Fruit fly (Drosophila melanogaster) whole organism, prepupa: Measurements from ENCODE around the gene Cpr23B.

Source experiments
- Blimp-1 ChIP-seq: fragments of 200-800 bp; sonication (Bioruptor generic); optimal IDR thresholded peaks from 3 replicates; lab custom pipeline; 2017; ENCODE audit warnings: missing biosample characterization, missing genetic modification characterization, mild to moderate bottlenecking, moderate library complexity, missing genetic modification reagents
- CG10631 ChIP-seq: fragments of 200-800 bp; sonication (Bioruptor generic); optimal IDR thresholded peaks from 2 replicates; lab custom pipeline; 2016; ENCODE audit warnings: missing biosample characterization, missing genetic modification characterization
- CG10669 ChIP-seq: fragments of 200-800 bp; sonication (Bioruptor generic); optimal IDR thresholded peaks from 3 replicates; lab custom pipeline; 2018; ENCODE audit warnings: missing biosample characterization, mild to moderate bottlenecking, missing genetic modification characterization, moderate library complexity
- CG11902 ChIP-seq: fragments of 200-800 bp; sonication (Bioruptor generic); optimal IDR thresholded peaks from 3 replicates; lab custom pipeline; 2016; ENCODE audit warnings: missing biosample characterization, missing genetic modification characterization
- CG15336 ChIP-seq: fragments of 200-800 bp; sonication (Bioruptor generic); IDR thresholded peaks from 2 replicates; pipeline ENCODE4 v1.3.6; 2022; ENCODE audit warnings: missing biosample characterization, missing genetic modification characterization
- CG1621 ChIP-seq: fragments of 200-800 bp; sonication (Bioruptor generic); optimal IDR thresholded peaks from 3 replicates; lab custom pipeline; 2018; ENCODE audit warnings: missing biosample characterization, mild to moderate bottlenecking, missing genetic modification characterization
- CG16779 ChIP-seq: fragments of 200-800 bp; sonication (Bioruptor generic); optimal IDR thresholded peaks from 3 replicates; lab custom pipeline; 2017; ENCODE audit warnings: missing biosample characterization, mild to moderate bottlenecking, missing genetic modification characterization
- CG31627 ChIP-seq: fragments of 200-800 bp; sonication (Bioruptor generic); optimal IDR thresholded peaks from 3 replicates; lab custom pipeline; 2016; ENCODE audit warnings: missing biosample characterization, missing genetic modification characterization
- CG32006 ChIP-seq: fragments of 200-800 bp; sonication (Bioruptor generic); optimal IDR thresholded peaks from 3 replicates; lab custom pipeline; 2017; ENCODE audit warnings: missing biosample characterization, mild to moderate bottlenecking, missing genetic modification characterization
- CG34406 ChIP-seq: fragments of 200-800 bp; sonication (Bioruptor generic); optimal IDR thresholded peaks from 3 replicates; lab custom pipeline; 2016; ENCODE audit warnings: missing biosample characterization, missing genetic modification characterization
- CG3919 ChIP-seq: fragments of 200-800 bp; sonication (Bioruptor generic); optimal IDR thresholded peaks from 3 replicates; lab custom pipeline; 2016; ENCODE audit warnings: missing biosample characterization, missing genetic modification characterization
- CG4318 ChIP-seq: fragments of 200-800 bp; sonication (Bioruptor generic); optimal IDR thresholded peaks from 3 replicates; lab custom pipeline; 2017; ENCODE audit warnings: missing biosample characterization, mild to moderate bottlenecking, missing genetic modification characterization
- CG6163 ChIP-seq: fragments of 200-800 bp; sonication (Bioruptor generic); IDR thresholded peaks from 3 replicates; pipeline ENCODE4 v1.3.6; 2022; ENCODE audit warnings: missing biosample characterization, missing genetic modification characterization
- CG6276 ChIP-seq: fragments of 200-800 bp; sonication (Bioruptor generic); optimal IDR thresholded peaks from 2 replicates; lab custom pipeline; 2017; ENCODE audit warnings: missing biosample characterization, mild to moderate bottlenecking, missing genetic modification characterization
- CG6808 ChIP-seq: fragments of 200-800 bp; sonication (Bioruptor generic); optimal IDR thresholded peaks from 3 replicates; lab custom pipeline; 2017; ENCODE audit warnings: missing biosample characterization, missing genetic modification characterization, mild to moderate bottlenecking, moderate library complexity, missing genetic modification reagents
- CG6854 ChIP-seq: fragments of 200-800 bp; sonication (Bioruptor generic); optimal IDR thresholded peaks from 2 replicates; lab custom pipeline; 2017; ENCODE audit warnings: missing biosample characterization, mild to moderate bottlenecking, missing genetic modification characterization
- CG7368 ChIP-seq: fragments of 200-800 bp; sonication (Bioruptor generic); optimal IDR thresholded peaks from 3 replicates; lab custom pipeline; 2016; ENCODE audit warnings: missing biosample characterization, missing genetic modification characterization
- CG8319 ChIP-seq: fragments of 200-800 bp; sonication (Bioruptor generic); optimal IDR thresholded peaks from 3 replicates; lab custom pipeline; 2016; ENCODE audit warnings: missing biosample characterization, missing genetic modification characterization
- CG8632 ChIP-seq: fragments of 200-800 bp; sonication (Bioruptor generic); optimal IDR thresholded peaks from 3 replicates; lab custom pipeline; 2016; ENCODE audit warnings: missing biosample characterization, missing genetic modification characterization
- CG9139 ChIP-seq: fragments of 200-800 bp; sonication (Bioruptor generic); optimal IDR thresholded peaks from 3 replicates; lab custom pipeline; 2017; ENCODE audit warnings: missing biosample characterization, mild to moderate bottlenecking, missing genetic modification characterization
- Eip75B ChIP-seq: fragments of 200-800 bp; sonication (Bioruptor generic); optimal IDR thresholded peaks from 3 replicates; lab custom pipeline; 2016; ENCODE audit warnings: missing biosample characterization, missing genetic modification characterization
- Eip78C ChIP-seq: fragments of 200-800 bp; sonication (Bioruptor generic); peaks from one replicate; lab custom pipeline; 2016; ENCODE audit warnings: missing biosample characterization, missing genetic modification characterization
- Ets96B ChIP-seq: fragments of 200-800 bp; optimal IDR thresholded peaks from 2 replicates; lab custom pipeline; 2019; ENCODE audit warnings: missing biosample characterization, mild to moderate bottlenecking, missing genetic modification characterization, moderate library complexity
- Hr39 ChIP-seq: fragments of 200-800 bp; sonication (Bioruptor generic); optimal IDR thresholded peaks from 2 replicates; lab custom pipeline; 2016; ENCODE audit warnings: missing biosample characterization, missing genetic modification characterization
- Hr4 ChIP-seq: fragments of 200-800 bp; sonication (Bioruptor generic); optimal IDR thresholded peaks from 3 replicates; lab custom pipeline; 2016; ENCODE audit warnings: missing biosample characterization, missing genetic modification characterization
- Lpt ChIP-seq: fragments of 200-800 bp; sonication (Bioruptor generic); optimal IDR thresholded peaks from 3 replicates; lab custom pipeline; 2016; ENCODE audit warnings: missing biosample characterization, missing genetic modification characterization
- Met ChIP-seq: fragments of 200-800 bp; sonication (Bioruptor generic); optimal IDR thresholded peaks from 3 replicates; lab custom pipeline; 2016; ENCODE audit warnings: missing biosample characterization, missing genetic modification characterization
- OdsH ChIP-seq: fragments of 200-800 bp; sonication (Bioruptor generic); optimal IDR thresholded peaks from 3 replicates; lab custom pipeline; 2016; ENCODE audit warnings: missing biosample characterization, missing genetic modification characterization
- Sox102F ChIP-seq: fragments of 200-800 bp; sonication (Bioruptor generic); optimal IDR thresholded peaks from 2 replicates; lab custom pipeline; 2016; ENCODE audit warnings: missing biosample characterization, mild to moderate bottlenecking, missing genetic modification characterization
- Sox14 ChIP-seq: fragments of 200-800 bp; sonication (Bioruptor generic); optimal IDR thresholded peaks from 3 replicates; lab custom pipeline; 2016; ENCODE audit warnings: missing biosample characterization, missing genetic modification characterization
- Sox15 ChIP-seq: fragments of 200-800 bp; sonication (Bioruptor generic); optimal IDR thresholded peaks from 3 replicates; lab custom pipeline; 2016; ENCODE audit warnings: missing biosample characterization, missing genetic modification characterization
- achi ChIP-seq: fragments of 200-800 bp; sonication (Bioruptor generic); optimal IDR thresholded peaks from 3 replicates; lab custom pipeline; 2016; ENCODE audit warnings: missing biosample characterization, missing genetic modification characterization
- acj6 ChIP-seq: fragments of 200-800 bp; sonication (Bioruptor generic); optimal IDR thresholded peaks from 3 replicates; lab custom pipeline; 2016; ENCODE audit warnings: missing biosample characterization, missing genetic modification characterization
- cyc ChIP-seq: fragments of 200-800 bp; sonication (Bioruptor generic); optimal IDR thresholded peaks from 3 replicates; lab custom pipeline; 2016; ENCODE audit warnings: missing biosample characterization, missing genetic modification characterization
- dac ChIP-seq: fragments of 200-800 bp; sonication (Bioruptor generic); optimal IDR thresholded peaks from 2 replicates; lab custom pipeline; 2017; ENCODE audit warnings: missing biosample characterization, mild to moderate bottlenecking, missing genetic modification characterization
- dsx ChIP-seq: fragments of 200-800 bp; optimal IDR thresholded peaks from 3 replicates; lab custom pipeline; 2019; ENCODE audit warnings: missing biosample characterization, mild to moderate bottlenecking, missing genetic modification characterization, moderate library complexity; ENCODE audit not compliant: poor library complexity, severe bottlenecking
- eg ChIP-seq: fragments of 200-800 bp; sonication (Bioruptor generic); IDR thresholded peaks from 3 replicates; pipeline ENCODE4 v1.3.6; 2022; ENCODE audit warnings: missing biosample characterization, missing genetic modification characterization
- fd59A ChIP-seq: fragments of 200-800 bp; sonication (Bioruptor generic); optimal IDR thresholded peaks from 2 replicates; lab custom pipeline; 2017; ENCODE audit warnings: missing biosample characterization, mild to moderate bottlenecking, missing genetic modification characterization, missing genetic modification reagents
- fkh ChIP-seq: fragments of 200-800 bp; sonication (Bioruptor generic); optimal IDR thresholded peaks from 3 replicates; lab custom pipeline; 2017; ENCODE audit warnings: missing biosample characterization, mild to moderate bottlenecking, missing genetic modification characterization, moderate library complexity
- net ChIP-seq: fragments of 200-800 bp; sonication (Bioruptor generic); optimal IDR thresholded peaks from 3 replicates; lab custom pipeline; 2016; ENCODE audit warnings: missing biosample characterization, missing genetic modification characterization
- pdm3 ChIP-seq: fragments of 200-800 bp; sonication (Bioruptor generic); optimal IDR thresholded peaks from 3 replicates; lab custom pipeline; 2016; ENCODE audit warnings: missing biosample characterization, missing genetic modification characterization
- salr ChIP-seq, 2 experiments: fragments of 200-800 bp; sonication (Bioruptor generic); optimal IDR thresholded peaks; 3 replicates each; lab custom pipeline; 2016 to 2018; ENCODE audit warnings: missing biosample characterization in 2 of 2, missing genetic modification characterization in 2 of 2, mild to moderate bottlenecking in 1 of 2
- spab ChIP-seq: fragments of 200-800 bp; sonication (Bioruptor generic); optimal IDR thresholded peaks from 2 replicates; lab custom pipeline; 2017; ENCODE audit warnings: missing biosample characterization, mild to moderate bottlenecking, missing genetic modification characterization, missing genetic modification reagents
- ss ChIP-seq, 2 experiments: fragments of 200-800 bp; sonication (Bioruptor generic); optimal IDR thresholded peaks; 2 replicates in 1 of 2; 3 replicates in 1 of 2; lab custom pipeline; 2017 to 2018; ENCODE audit warnings: mild to moderate bottlenecking in 2 of 2, missing biosample characterization in 2 of 2, missing genetic modification characterization in 2 of 2, moderate library complexity in 1 of 2
- svp ChIP-seq: fragments of 200-800 bp; sonication (Bioruptor generic); peaks from one replicate; lab custom pipeline; 2016; ENCODE audit warnings: missing biosample characterization, missing genetic modification characterization
- topi ChIP-seq: fragments of 200-800 bp; sonication (Bioruptor generic); optimal IDR thresholded peaks from 3 replicates; lab custom pipeline; 2016; ENCODE audit warnings: missing biosample characterization, missing genetic modification characterization
- vri ChIP-seq: fragments of 200-800 bp; sonication (Bioruptor generic); optimal IDR thresholded peaks from 3 replicates; lab custom pipeline; 2016; ENCODE audit warnings: missing biosample characterization, mild to moderate bottlenecking, missing genetic modification characterization

Cpr23B gene

dm6 chr2L:2804634-2805311, 33.4 kb upstream of the Cpr23B start, which contains the start of gene daw (continued):
- TF ChIP-seq CG11902 (no peak), CG34406 (no peak), dsx (GFP tag; lab: Kevin White, UChicago) (peak; percentile 37), Eip78C (GFP tag; lab: Kevin White, UChicago) (peak; percentile 76), CG16779 (tag; lab: Kevin White, UChicago) (peak; percentile 76), salr (GFP tag; optimal IDR thresholded peaks at IDR 0.05; lab: Kevin White, UChicago) (peak in 1 of 2 experiments; percentile 21), vri (GFP tag; lab: Kevin White, UChicago) (peak; percentile 28), CG10631 (no peak), CG8632 (GFP tag; lab: Kevin White, UChicago) (no peak), Met (peak; percentile 38), eg (GFP tag; lab: Robert Waterston, UW) (peak; percentile 52; the same call in 1 of the 3 replicates), ss (GFP tag; optimal IDR thresholded peaks at IDR 0.05; lab: Kevin White, UChicago) (peak; percentile 84 to 88), OdsH (no peak), fkh (GFP tag; lab: Kevin White, UChicago) (no peak), CG15336 (GFP tag; lab: Robert Waterston, UW) (peak; percentile 51; the same call in 1 of the 2 replicates)
- TF ChIP-seq, all 60 proteins: peak for 39

dm6 chr2L:2806190-2806763, 31.9 kb upstream of the Cpr23B start:
- TF ChIP-seq CG32006: peak; percentile 9
- peak; percentile 72 for TF ChIP-seq net (GFP tag; lab: Kevin White, UChicago)
- no peak for TF ChIP-seq Met
- peak; percentile 90 to 91 for TF ChIP-seq ss (GFP tag; optimal IDR thresholded peaks at IDR 0.05; lab: Kevin White, UChicago)
- TF ChIP-seq CG16779 (tag; lab: Kevin White, UChicago): peak; percentile 61
- no peak for TF ChIP-seq cyc (GFP tag; lab: Kevin White, UChicago)
- TF ChIP-seq Blimp-1: no peak
- TF ChIP-seq Ets96B (tag; lab: Kevin White, UChicago): peak; percentile 32
- TF ChIP-seq Sox15: no peak
- no peak for TF ChIP-seq CG11902
- TF ChIP-seq CG6854 (GFP tag; lab: Kevin White, UChicago): peak; percentile 70
- TF ChIP-seq Hr4 (GFP tag; lab: Kevin White, UChicago): no peak
- TF ChIP-seq spab (GFP tag; lab: Kevin White, UChicago): peak; percentile 68
- peak; percentile 3 for TF ChIP-seq dsx (GFP tag; lab: Kevin White, UChicago)
- TF ChIP-seq dac: no peak
- TF ChIP-seq CG31627 (GFP tag; lab: Kevin White, UChicago): no peak
- peak; percentile 35 for TF ChIP-seq Lpt (GFP tag; lab: Kevin White, UChicago)
- peak; percentile 21 for TF ChIP-seq Sox14
- peak; percentile 19 for TF ChIP-seq Eip75B (GFP tag; lab: Kevin White, UChicago)
- TF ChIP-seq svp (GFP tag; lab: Kevin White, UChicago): peak; percentile 88
- TF ChIP-seq Sox102F (GFP tag; lab: Kevin White, UChicago): no peak
- TF ChIP-seq CG8319 (GFP tag; lab: Kevin White, UChicago): peak; percentile 22
- no peak for TF ChIP-seq vri (GFP tag; lab: Kevin White, UChicago)
- TF ChIP-seq Hr39 (GFP tag; lab: Kevin White, UChicago): no peak
- no peak for TF ChIP-seq fd59A (GFP tag; lab: Kevin White, UChicago)
- peak; percentile 55 for TF ChIP-seq CG3919 (GFP tag; lab: Kevin White, UChicago)
- TF ChIP-seq CG6808 (GFP tag; lab: Kevin White, UChicago): peak; percentile 82
- no peak for TF ChIP-seq CG6163 (GFP tag; lab: Robert Waterston, UW)
- TF ChIP-seq CG9139 (GFP tag; lab: Kevin White, UChicago): peak; percentile 87
- peak; percentile 69 for TF ChIP-seq Eip78C (GFP tag; lab: Kevin White, UChicago)
- TF ChIP-seq CG1621 (tag; lab: Kevin White, UChicago): peak; percentile 71
- TF ChIP-seq CG7368 (GFP tag; lab: Kevin White, UChicago): peak; percentile 7
- peak; percentile 64 for TF ChIP-seq CG6276 (GFP tag; lab: Kevin White, UChicago)
- peak; percentile 43 for TF ChIP-seq CG10669 (GFP tag; lab: Kevin White, UChicago)
- no peak for TF ChIP-seq pdm3 (GFP tag; lab: Kevin White, UChicago)
- no peak for TF ChIP-seq CG4318 (GFP tag; lab: Kevin White, UChicago)
- TF ChIP-seq topi (GFP tag; lab: Kevin White, UChicago): no peak
- peak; percentile 15 for TF ChIP-seq acj6 (GFP tag; lab: Kevin White, UChicago)
- no peak for TF ChIP-seq CG34406
- peak; percentile 20 for TF ChIP-seq achi
- TF ChIP-seq CG8632 (GFP tag; lab: Kevin White, UChicago): no peak
- TF ChIP-seq, all 60 proteins: peak for 23
